Worm (Caenorhabditis elegans): ENCODE measurements around the gene fbxc-29.

DNA sequence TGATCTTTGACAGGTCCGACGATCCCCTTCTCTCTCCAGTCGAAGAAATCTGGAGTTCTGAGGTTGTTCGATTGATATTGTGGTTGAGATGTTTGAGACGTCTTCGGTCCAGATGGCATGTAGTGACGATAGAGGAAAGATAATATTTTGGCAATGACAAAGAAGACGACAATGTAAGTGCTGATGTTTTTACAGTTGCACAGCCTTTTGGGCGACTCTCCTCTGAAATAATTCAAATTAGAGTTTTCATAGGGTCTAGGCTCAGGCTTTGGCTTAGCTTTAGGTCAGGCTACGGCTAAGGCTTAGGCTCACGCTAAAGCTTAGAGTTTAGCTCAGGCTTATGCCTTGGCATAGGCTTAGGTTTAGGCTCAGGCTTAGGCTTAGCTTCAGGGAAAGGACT, 46.1 kb downstream of the fbxc-29 start, which contains the start of gene C32B5.13:
- no peak for TF ChIP-seq nhr-28 (tag; optimal IDR thresholded peaks at IDR 0.05)
- no peak for TF ChIP-seq ztf-11 (tag; optimal IDR thresholded peaks at IDR 0.05)

Data from whole organism, mixed stage, embryonic.